Worm (Caenorhabditis elegans) whole organism, mixed stage, embryonic: Measurements from ENCODE around the gene dgk-4.

Experiments used
- blmp-1 ChIP-seq: fragments of 150-350 bp; optimal IDR thresholded peaks from 2 replicates; lab custom pipeline; 2014; ENCODE audit warnings: missing biosample characterization, missing genetic modification characterization
- ceh-39 ChIP-seq: fragments of 150-350 bp; optimal IDR thresholded peaks from 2 replicates; lab custom pipeline; 2014; ENCODE audit warnings: missing biosample characterization, missing genetic modification characterization
- ceh-83 ChIP-seq: fragments of 200-800 bp; sonication (Bioruptor generic); optimal IDR thresholded peaks from 2 replicates; lab custom pipeline; 2018; ENCODE audit warnings: mild to moderate bottlenecking, missing genetic modification characterization, missing compliant biosample characterization
- elt-3 ChIP-seq: fragments of 150-350 bp; optimal IDR thresholded peaks from 2 replicates; lab custom pipeline; 2014; ENCODE audit warnings: missing biosample characterization, missing genetic modification characterization
- ham-2 ChIP-seq: fragments of 200-800 bp; sonication (Bioruptor generic); optimal IDR thresholded peaks from 2 replicates; lab custom pipeline; 2018; ENCODE audit warnings: mild to moderate bottlenecking, missing genetic modification characterization, missing compliant biosample characterization
- nhr-2 ChIP-seq: fragments of 150-350 bp; optimal IDR thresholded peaks from 2 replicates; lab custom pipeline; 2014; ENCODE audit warnings: missing biosample characterization, missing genetic modification characterization
- nhr-237 ChIP-seq: fragments of 150-350 bp; optimal IDR thresholded peaks from 2 replicates; lab custom pipeline; 2014; ENCODE audit warnings: missing biosample characterization, missing genetic modification characterization
- nhr-76 ChIP-seq: sonication (generic microtip); optimal IDR thresholded peaks from 2 replicates; lab custom pipeline; 2017; ENCODE audit warnings: missing biosample characterization, missing genetic modification characterization
- snpc-4 ChIP-seq: fragments of 150-350 bp; optimal IDR thresholded peaks from 2 replicates; lab custom pipeline; 2014; ENCODE audit warnings: missing biosample characterization, missing genetic modification characterization
- unc-120 ChIP-seq: sonication (generic microtip); optimal IDR thresholded peaks from 2 replicates; lab custom pipeline; 2017; ENCODE audit warnings: missing genetic modification characterization, missing compliant biosample characterization; ENCODE audit not compliant: poor library complexity, severe bottlenecking
- unc-62 ChIP-seq: fragments of 150-350 bp; optimal IDR thresholded peaks from 2 replicates; lab custom pipeline; 2014; ENCODE audit warnings: missing biosample characterization, missing genetic modification reagents, missing genetic modification characterization

ce11 chrIV:8611886-8612542 is 19.1 kb upstream of the dgk-4 start, which contains the start of the genes F42A9.17 and cyp-33E2:
- TF ChIP-seq unc-120 (tag; lab: Kevin White, UChicago) = no peak
- TF ChIP-seq blmp-1 (tag; lab: Kevin White, UChicago) = no peak
- TF ChIP-seq unc-62 (GFP tag; lab: Kevin White, UChicago) = no peak
- TF ChIP-seq snpc-4 (tag; lab: Kevin White, UChicago) = no peak
- no peak for TF ChIP-seq ceh-39
- no peak for TF ChIP-seq ceh-83 (GFP tag; lab: Kevin White, UChicago)
- no peak for TF ChIP-seq ham-2 (GFP tag; lab: Kevin White, UChicago)
- no peak for TF ChIP-seq nhr-2
- no peak for TF ChIP-seq elt-3
- no peak for TF ChIP-seq nhr-76 (tag; lab: Kevin White, UChicago)
- no peak for TF ChIP-seq nhr-237 (tag; lab: Kevin White, UChicago)
